Fruit fly (Drosophila melanogaster): Measurements from ENCODE around the gene Josd.

The Josd gene

DNA sequence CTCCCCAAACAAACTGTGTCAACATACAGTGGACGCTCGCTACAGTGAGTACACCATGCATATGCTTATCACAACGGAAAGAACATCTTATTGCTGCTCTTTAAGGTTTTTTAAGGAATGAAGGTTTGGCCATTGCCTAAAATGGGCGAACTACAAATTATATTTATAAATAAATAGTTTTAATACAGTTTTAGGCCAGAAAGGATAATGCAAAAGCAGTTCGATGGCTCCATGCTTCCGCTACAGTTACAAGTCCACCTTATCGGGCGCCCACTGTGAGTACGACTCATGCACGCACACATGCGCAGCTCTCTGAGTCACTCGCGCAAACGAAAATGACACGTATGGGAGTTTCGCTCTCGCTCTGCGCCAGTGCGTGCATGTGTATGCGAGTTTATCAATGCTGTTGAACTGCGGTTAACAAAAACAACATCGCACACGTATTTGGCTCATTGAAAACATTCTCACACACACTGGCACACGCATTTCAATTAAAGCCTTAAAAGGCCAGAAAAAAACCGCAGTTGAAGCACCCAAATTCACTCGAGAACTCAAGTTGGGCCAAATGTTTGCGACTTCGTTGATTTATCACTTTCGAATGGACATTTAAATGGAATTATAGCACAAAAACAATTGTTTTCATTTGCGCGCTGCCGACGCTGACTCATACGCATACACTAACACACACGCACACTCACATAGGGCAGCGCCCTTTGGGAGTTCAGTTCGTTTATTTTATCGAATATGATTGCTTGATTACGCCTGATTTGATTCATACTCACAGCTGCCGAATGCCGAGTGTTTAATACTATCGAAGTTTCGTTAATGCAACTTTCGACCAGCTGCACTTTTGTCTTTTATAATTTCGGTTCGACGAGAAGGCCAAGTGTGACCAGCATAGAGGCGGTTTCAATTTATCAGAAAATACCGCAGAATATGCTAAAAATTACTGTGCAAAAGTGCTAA is 36.5 kb upstream of the Josd start, which contains the start of gene sqh (continued):
- peak; percentile 64; the same call in 1 of the 2 replicates for TF ChIP-seq CG43689 (GFP tag; IDR thresholded peaks at IDR 0.05)
- peak; percentile 83 for TF ChIP-seq CG34376 (GFP tag; optimal IDR thresholded peaks at IDR 0.05)
- 0 out of 3 replicates have a peak, but pooled peaks have one; percentile 15 for TF ChIP-seq knrl (GFP tag; IDR thresholded peaks at IDR 0.05; ENCODE audit: partially characterized antibody)
- TF ChIP-seq CG11696 (GFP tag; IDR thresholded peaks at IDR 0.05) = peak; percentile 51; the same call in 1 of the 2 replicates
- TF ChIP-seq CG7839 (tag; optimal IDR thresholded peaks at IDR 0.05) = peak; percentile 92
- TF ChIP-seq CG2875 (GFP tag; optimal IDR thresholded peaks at IDR 0.05) = peak; percentile 81
- no peak for TF ChIP-seq btn (GFP tag; optimal IDR thresholded peaks at IDR 0.05)
- TF ChIP-seq Dp (GFP tag; optimal IDR thresholded peaks at IDR 0.05) = no peak
- peak; percentile 71 for TF ChIP-seq fd64A (GFP tag; optimal IDR thresholded peaks at IDR 0.05)
- TF ChIP-seq lab (GFP tag; optimal IDR thresholded peaks at IDR 0.05) = peak; percentile 91
- TF ChIP-seq trh (GFP tag; optimal IDR thresholded peaks at IDR 0.05) = peak; percentile 24
- peak; percentile 80 for TF ChIP-seq nerfin-1 (tag; optimal IDR thresholded peaks at IDR 0.05)
- TF ChIP-seq CG16815 (GFP tag; optimal IDR thresholded peaks at IDR 0.05) = peak; percentile 89
- TF ChIP-seq CG13624 (GFP tag; optimal IDR thresholded peaks at IDR 0.05) = peak; percentile 37
- peak; percentile 77 for TF ChIP-seq B-H2 (GFP tag; optimal IDR thresholded peaks at IDR 0.05)
- peak; percentile 95 for TF ChIP-seq dysf (GFP tag; IDR thresholded peaks at IDR 0.05)
- peak; percentile 74 for TF ChIP-seq ro (GFP tag; IDR thresholded peaks at IDR 0.05)
- TF ChIP-seq trem (tag; optimal IDR thresholded peaks at IDR 0.05) = peak; percentile 55
- peak; percentile 83 for TF ChIP-seq CG3281 (GFP tag; optimal IDR thresholded peaks at IDR 0.05)
- TF ChIP-seq otp (GFP tag; IDR thresholded peaks at IDR 0.05) = peak; percentile 69; the same call in 2 of the 3 replicates
- TF ChIP-seq CG6791 (GFP tag; IDR thresholded peaks at IDR 0.05; ENCODE audit: partially characterized antibody) = no peak
- peak; percentile 48 for TF ChIP-seq CTCF (GFP tag; optimal IDR thresholded peaks at IDR 0.05)
- TF ChIP-seq CG9797 (GFP tag; optimal IDR thresholded peaks at IDR 0.05) = no peak
- TF ChIP-seq BtbVII (GFP tag; optimal IDR thresholded peaks at IDR 0.05) = peak; percentile 80
- peak; percentile 44; the same call in 1 of the 2 replicates for TF ChIP-seq Doc2 (GFP tag; IDR thresholded peaks at IDR 0.05)
- TF ChIP-seq CG12391 (tag; optimal IDR thresholded peaks at IDR 0.05) = peak; percentile 90
- TF ChIP-seq chif (GFP tag; optimal IDR thresholded peaks at IDR 0.05) = peak; percentile 30 to 61
- peak; percentile 61 for TF ChIP-seq mirr (GFP tag; optimal IDR thresholded peaks at IDR 0.05)
- peak; percentile 87 for TF ChIP-seq CG7372 (GFP tag; IDR thresholded peaks at IDR 0.05)
- peak; percentile 71 for TF ChIP-seq E2f2 (GFP tag; IDR thresholded peaks at IDR 0.05)
- peak; percentile 82 for TF ChIP-seq Chrac-16 (GFP tag; optimal IDR thresholded peaks at IDR 0.05)
- peak; percentile 89 for TF ChIP-seq CG10366 (GFP tag; IDR thresholded peaks at IDR 0.05)
- TF ChIP-seq chn (GFP tag; optimal IDR thresholded peaks at IDR 0.05) = peak; percentile 69
- TF ChIP-seq Vsx1 (GFP tag; optimal IDR thresholded peaks at IDR 0.05) = peak; percentile 83
- TF ChIP-seq Elba2 (GFP tag; optimal IDR thresholded peaks at IDR 0.05) = no peak
- TF ChIP-seq C15 (GFP tag; IDR thresholded peaks at IDR 0.05) = peak; percentile 78
- peak; percentile 94 for TF ChIP-seq CoRest (tag; optimal IDR thresholded peaks at IDR 0.05)
- TF ChIP-seq CG2199 (GFP tag; IDR thresholded peaks at IDR 0.05) = 0 out of 3 replicates have a peak, but pooled peaks have one; percentile 72
- TF ChIP-seq sima (GFP tag; optimal IDR thresholded peaks at IDR 0.05) = no peak
- TF ChIP-seq CG34224 (GFP tag; IDR thresholded peaks at IDR 0.05; ENCODE audit: partially characterized antibody) = peak; percentile 29; the same call in 2 of the 3 replicates
- TF ChIP-seq Hr39 (optimal IDR thresholded peaks at IDR 0.05) = no peak
- TF ChIP-seq HmgD (GFP tag; optimal IDR thresholded peaks at IDR 0.05) = no peak
- peak; percentile 91 for TF ChIP-seq Hmr (GFP tag; optimal IDR thresholded peaks at IDR 0.05)
- no peak for TF ChIP-seq Dll (GFP tag; IDR thresholded peaks at IDR 0.05; ENCODE audit: partially characterized antibody)
- TF ChIP-seq onecut (GFP tag; IDR thresholded peaks at IDR 0.05) = peak; percentile 83
- peak; percentile 81 for TF ChIP-seq chm (GFP tag; IDR thresholded peaks at IDR 0.05)
- peak; percentile 66 for TF ChIP-seq CG7987 (GFP tag; optimal IDR thresholded peaks at IDR 0.05)
- TF ChIP-seq CG8924 (tag; optimal IDR thresholded peaks at IDR 0.05) = peak; percentile 91
